Fruit fly (Drosophila melanogaster) whole organism, prepupa: ENCODE results near the gene CG4480.

Experiments
- CG11902 ChIP-seq: fragments of 200-800 bp; sonication (Bioruptor generic); optimal IDR thresholded peaks from 3 replicates; lab custom pipeline; 2016; ENCODE audit warnings: missing biosample characterization, missing genetic modification characterization
- CG6163 ChIP-seq: fragments of 200-800 bp; sonication (Bioruptor generic); IDR thresholded peaks from 3 replicates; pipeline ENCODE4 v1.3.6; 2022; ENCODE audit warnings: missing biosample characterization, missing genetic modification characterization
- CG6276 ChIP-seq: fragments of 200-800 bp; sonication (Bioruptor generic); optimal IDR thresholded peaks from 2 replicates; lab custom pipeline; 2017; ENCODE audit warnings: missing biosample characterization, mild to moderate bottlenecking, missing genetic modification characterization
- CG6792 ChIP-seq: fragments of 200-800 bp; sonication (Bioruptor generic); optimal IDR thresholded peaks from 3 replicates; lab custom pipeline; 2016; ENCODE audit warnings: missing biosample characterization, missing genetic modification characterization
- CG9139 ChIP-seq: fragments of 200-800 bp; sonication (Bioruptor generic); optimal IDR thresholded peaks from 3 replicates; lab custom pipeline; 2017; ENCODE audit warnings: missing biosample characterization, mild to moderate bottlenecking, missing genetic modification characterization
- Eip75B ChIP-seq: fragments of 200-800 bp; sonication (Bioruptor generic); optimal IDR thresholded peaks from 3 replicates; lab custom pipeline; 2016; ENCODE audit warnings: missing biosample characterization, missing genetic modification characterization
- Ets96B ChIP-seq: fragments of 200-800 bp; optimal IDR thresholded peaks from 2 replicates; lab custom pipeline; 2019; ENCODE audit warnings: missing biosample characterization, mild to moderate bottlenecking, missing genetic modification characterization, moderate library complexity
- Gug ChIP-seq: fragments of 200-800 bp; sonication (Bioruptor generic); IDR thresholded peaks from 2 replicates; pipeline ENCODE4 v1.3.6; 2022; ENCODE audit warnings: missing biosample characterization, missing genetic modification characterization
- Sox102F ChIP-seq: fragments of 200-800 bp; sonication (Bioruptor generic); optimal IDR thresholded peaks from 2 replicates; lab custom pipeline; 2016; ENCODE audit warnings: missing biosample characterization, mild to moderate bottlenecking, missing genetic modification characterization
- dsx ChIP-seq: fragments of 200-800 bp; optimal IDR thresholded peaks from 3 replicates; lab custom pipeline; 2019; ENCODE audit warnings: missing biosample characterization, mild to moderate bottlenecking, missing genetic modification characterization, moderate library complexity; ENCODE audit not compliant: poor library complexity, severe bottlenecking
- fd85E ChIP-seq: fragments of 200-800 bp; sonication (Bioruptor generic); optimal IDR thresholded peaks from 3 replicates; lab custom pipeline; 2016; ENCODE audit warnings: missing biosample characterization, missing genetic modification characterization
- lz ChIP-seq: fragments of 200-800 bp; sonication (Bioruptor generic); optimal IDR thresholded peaks from 3 replicates; lab custom pipeline; 2016; ENCODE audit warnings: missing biosample characterization, missing genetic modification characterization

dm6 chr2L:14876233-14876632, 4.4 kb upstream of the CG4480 start, which contains the start of gene CG15278:
- TF ChIP-seq Sox102F (GFP tag; lab: Kevin White, UChicago) (no peak), Ets96B (no peak), Gug (GFP tag; lab: Robert Waterston, UW) (no peak), CG11902 (GFP tag; lab: Kevin White, UChicago) (no peak), lz (GFP tag; lab: Kevin White, UChicago) (no peak), CG6276 (GFP tag; lab: Kevin White, UChicago) (no peak), fd85E (no peak), dsx (GFP tag; lab: Kevin White, UChicago) (no peak), CG6792 (GFP tag; lab: Kevin White, UChicago) (no peak), CG6163 (GFP tag; lab: Robert Waterston, UW) (no peak), Eip75B (GFP tag; lab: Kevin White, UChicago) (no peak), CG9139 (GFP tag; lab: Kevin White, UChicago) (no peak)
